Fruit fly (Drosophila melanogaster): Measurements from ENCODE around the gene CG5863.

The CG5863 gene

DNA sequence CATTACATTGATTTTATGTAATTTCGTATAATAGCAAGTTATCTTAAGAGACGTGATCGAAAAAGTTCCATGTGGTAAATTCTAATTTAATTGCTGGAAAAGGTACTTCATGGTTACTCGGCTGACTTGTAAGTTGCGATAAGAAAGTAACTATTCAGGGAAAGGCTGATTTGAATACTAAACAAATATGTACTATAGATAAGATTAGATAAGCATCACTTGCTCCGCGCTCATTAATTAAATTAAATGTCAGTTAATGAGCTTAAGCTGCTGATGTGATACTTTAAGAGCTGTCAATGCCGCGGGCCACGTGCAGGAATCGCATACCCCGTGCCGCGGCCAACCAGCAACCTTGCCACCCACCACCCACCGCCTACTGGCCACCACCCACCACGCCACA is 10.8 kb upstream of the CG5863 start:
- TF ChIP-seq CG17806 (tag; optimal IDR thresholded peaks at IDR 0.05), result no peak
- TF ChIP-seq Snoo (tag; optimal IDR thresholded peaks at IDR 0.05), result no peak
- no peak for TF ChIP-seq CG12605 (GFP tag; IDR thresholded peaks at IDR 0.05)
- TF ChIP-seq EcR (GFP tag; optimal IDR thresholded peaks at IDR 0.05), result no peak
- no peak for TF ChIP-seq CG8159 (tag; optimal IDR thresholded peaks at IDR 0.05)
- no peak for TF ChIP-seq CG34367 (tag; optimal IDR thresholded peaks at IDR 0.05)
- no peak for TF ChIP-seq rn (GFP tag; IDR thresholded peaks at IDR 0.05)
- TF ChIP-seq CG8301 (tag; optimal IDR thresholded peaks at IDR 0.05), result no peak
- no peak for TF ChIP-seq CG10348 (GFP tag; IDR thresholded peaks at IDR 0.05)
- TF ChIP-seq CG32121 (GFP tag; IDR thresholded peaks at IDR 0.05), result no peak
- TF ChIP-seq Ets98B (GFP tag; IDR thresholded peaks at IDR 0.05), result no peak
- no peak for TF ChIP-seq D1 (tag; optimal IDR thresholded peaks at IDR 0.05)
- no peak for TF ChIP-seq CG14655 (GFP tag; optimal IDR thresholded peaks at IDR 0.05)
- no peak for TF ChIP-seq Pif1A (GFP tag; optimal IDR thresholded peaks at IDR 0.05)

DNA sequence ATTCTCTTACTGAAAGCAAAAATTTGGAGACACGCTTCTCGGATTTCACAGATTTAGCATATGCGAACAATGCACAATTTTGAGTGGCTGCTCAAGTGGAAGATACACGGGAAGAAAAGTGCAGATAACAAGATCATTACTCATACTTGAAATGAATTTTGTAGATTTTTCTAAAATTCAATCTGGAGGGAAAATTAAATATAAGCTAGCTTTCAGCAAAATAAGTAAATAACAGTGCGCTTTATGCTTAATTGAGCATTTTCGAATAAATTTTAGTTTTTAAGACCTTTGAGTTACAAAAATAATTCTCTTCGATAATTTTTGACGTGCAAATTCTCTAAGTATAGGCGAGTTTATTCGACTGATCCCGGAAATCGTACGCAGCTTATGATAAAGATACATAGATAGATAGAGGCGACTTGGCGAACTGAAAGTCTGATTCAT is 10.2 kb upstream of the CG5863 start:
- TF ChIP-seq CG14655 (GFP tag; optimal IDR thresholded peaks at IDR 0.05), result peak; percentile 83
- TF ChIP-seq CG8301 (tag; optimal IDR thresholded peaks at IDR 0.05), result peak; percentile 84
- TF ChIP-seq CG13204 (GFP tag; optimal IDR thresholded peaks at IDR 0.05), result no peak
- peak; percentile 58 for TF ChIP-seq CG12605 (GFP tag; IDR thresholded peaks at IDR 0.05)
- TF ChIP-seq gl (tag; optimal IDR thresholded peaks at IDR 0.05), result peak; percentile 44
- TF ChIP-seq Pif1B (GFP tag; optimal IDR thresholded peaks at IDR 0.05), result peak; percentile 50
- TF ChIP-seq CG10348 (GFP tag; IDR thresholded peaks at IDR 0.05), result no peak
- peak; percentile 75 for TF ChIP-seq CG17806 (tag; optimal IDR thresholded peaks at IDR 0.05)
- TF ChIP-seq CG9948 (tag; optimal IDR thresholded peaks at IDR 0.05), result peak; percentile 69
- peak; percentile 48 for TF ChIP-seq CG15710 (tag; optimal IDR thresholded peaks at IDR 0.05)
- TF ChIP-seq EcR (GFP tag; optimal IDR thresholded peaks at IDR 0.05), result no peak
- TF ChIP-seq CG32121 (GFP tag; IDR thresholded peaks at IDR 0.05), result peak; percentile 59
- TF ChIP-seq Ets98B (GFP tag; IDR thresholded peaks at IDR 0.05), result peak; percentile 36; the same call in 1 of the 2 replicates
- TF ChIP-seq CG8159 (tag; optimal IDR thresholded peaks at IDR 0.05), result peak; percentile 78
- peak; percentile 27 for TF ChIP-seq CG34367 (tag; optimal IDR thresholded peaks at IDR 0.05)
- no peak for TF ChIP-seq Snoo (tag; optimal IDR thresholded peaks at IDR 0.05)
- TF ChIP-seq Pif1A (GFP tag; optimal IDR thresholded peaks at IDR 0.05), result peak; percentile 83
- peak; percentile 17 for TF ChIP-seq D1 (tag; optimal IDR thresholded peaks at IDR 0.05)
- TF ChIP-seq CG4496 (GFP tag; IDR thresholded peaks at IDR 0.05), result peak; percentile 66; the same call in 1 of the 3 replicates
- no peak for TF ChIP-seq rn (GFP tag; IDR thresholded peaks at IDR 0.05)
- TF ChIP-seq fd96Ca (GFP tag; IDR thresholded peaks at IDR 0.05), result no peak

DNA sequence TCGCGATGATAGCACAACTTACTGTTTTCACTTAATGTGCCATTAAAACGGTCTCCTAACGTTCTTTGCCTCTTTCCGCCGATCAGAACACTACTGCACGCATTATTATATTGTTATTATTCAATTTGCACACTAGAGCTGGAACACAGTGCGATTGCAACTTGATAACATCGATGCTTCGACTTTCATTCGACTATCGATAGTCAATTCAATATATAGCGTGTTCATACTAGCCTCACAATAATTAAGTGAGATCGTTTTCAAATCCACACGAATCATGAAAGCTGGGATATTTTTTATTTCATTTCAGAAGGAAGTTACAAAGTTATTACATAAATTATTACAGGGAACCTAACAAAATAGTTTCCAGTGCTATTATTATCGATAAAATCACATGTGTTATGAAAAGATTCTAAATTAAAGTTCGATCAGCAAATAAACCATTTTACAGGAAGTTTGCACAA is 9.6 kb upstream of the CG5863 start:
- no peak for TF ChIP-seq Pif1B (GFP tag; optimal IDR thresholded peaks at IDR 0.05)
- peak; percentile 8 for TF ChIP-seq D1 (tag; optimal IDR thresholded peaks at IDR 0.05)
- TF ChIP-seq CG13204 (GFP tag; optimal IDR thresholded peaks at IDR 0.05), result no peak
- TF ChIP-seq Ets98B (GFP tag; IDR thresholded peaks at IDR 0.05), result peak; percentile 37; the same call in 1 of the 2 replicates
- peak; percentile 57; the same call in 1 of the 3 replicates for TF ChIP-seq CG4496 (GFP tag; IDR thresholded peaks at IDR 0.05)
- TF ChIP-seq CG32121 (GFP tag; IDR thresholded peaks at IDR 0.05), result peak; percentile 31; the same call in 1 of the 2 replicates
- TF ChIP-seq Snoo (tag; optimal IDR thresholded peaks at IDR 0.05), result peak; percentile 7

DNA sequence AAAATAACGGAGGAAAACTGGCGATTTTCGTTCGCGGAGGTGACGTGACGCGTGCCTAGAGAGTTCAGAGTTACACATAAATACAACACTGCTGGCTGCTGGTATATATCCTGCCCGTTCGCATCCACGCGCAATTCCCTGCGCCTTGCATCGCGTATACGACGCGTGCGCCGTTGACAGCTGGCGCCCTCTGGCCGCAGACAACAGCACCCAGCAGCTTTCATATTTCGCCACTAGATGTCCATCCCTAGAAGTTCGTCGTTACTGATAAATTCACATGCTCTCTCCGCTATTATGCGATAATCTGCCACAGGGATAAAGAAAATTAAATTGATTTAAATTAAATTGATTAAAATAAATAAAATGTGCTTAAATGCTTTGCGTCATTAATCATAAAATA is 8.5 kb upstream of the CG5863 start, which contains the start of gene Sur-8:
TSS of gene Sur-8 (minus strand) at position 82 of the 400 bp plus-strand sequence.
- TF ChIP-seq CG9948 (tag; optimal IDR thresholded peaks at IDR 0.05), result no peak
- peak; percentile 42; the same call in 2 of the 3 replicates for TF ChIP-seq fd96Ca (GFP tag; IDR thresholded peaks at IDR 0.05)
- TF ChIP-seq Ets98B (GFP tag; IDR thresholded peaks at IDR 0.05), result peak; percentile 41
- TF ChIP-seq CG14655 (GFP tag; optimal IDR thresholded peaks at IDR 0.05), result peak; percentile 25
- TF ChIP-seq Pif1A (GFP tag; optimal IDR thresholded peaks at IDR 0.05), result peak; percentile 7
- no peak for TF ChIP-seq CG10348 (GFP tag; IDR thresholded peaks at IDR 0.05)
- no peak; the same call in 1 of the 2 replicates for TF ChIP-seq CG32121 (GFP tag; IDR thresholded peaks at IDR 0.05)
- no peak for TF ChIP-seq CG17806 (tag; optimal IDR thresholded peaks at IDR 0.05)
- no peak for TF ChIP-seq gl (tag; optimal IDR thresholded peaks at IDR 0.05)
- TF ChIP-seq D1 (tag; optimal IDR thresholded peaks at IDR 0.05), result no peak
- TF ChIP-seq CG15710 (tag; optimal IDR thresholded peaks at IDR 0.05), result no peak
- no peak for TF ChIP-seq CG8159 (tag; optimal IDR thresholded peaks at IDR 0.05)
- peak; percentile 40; the same call in 1 of the 2 replicates for TF ChIP-seq rn (GFP tag; IDR thresholded peaks at IDR 0.05)
- TF ChIP-seq CG4496 (GFP tag; IDR thresholded peaks at IDR 0.05), result peak; percentile 79

DNA sequence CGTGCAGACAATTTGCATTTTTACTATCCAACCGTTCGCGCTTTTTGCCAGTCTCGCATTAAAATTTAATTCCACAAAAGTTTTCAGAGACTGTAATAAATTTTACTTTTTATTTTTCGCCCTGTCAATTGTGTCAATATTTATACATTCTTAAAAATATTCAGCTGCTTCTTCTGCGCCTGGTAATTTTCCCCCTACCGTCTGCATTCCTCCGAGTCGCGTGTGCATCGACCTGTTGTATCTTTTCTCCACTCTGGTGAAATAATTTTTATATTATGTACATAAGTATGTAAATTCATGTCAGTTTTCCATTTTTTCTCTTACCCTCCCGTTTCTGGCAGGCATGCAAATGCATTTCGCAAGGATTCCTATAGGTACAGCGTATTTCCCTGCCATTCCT is 7.7 kb upstream of the CG5863 start, which contains the start of gene CG34279:
TSS of gene CG34279 (minus strand) at position 101 of the 400 bp plus-strand sequence.
- no peak for TF ChIP-seq Pif1A (GFP tag; optimal IDR thresholded peaks at IDR 0.05)
- TF ChIP-seq Pif1B (GFP tag; optimal IDR thresholded peaks at IDR 0.05), result no peak
- no peak for TF ChIP-seq CG9948 (tag; optimal IDR thresholded peaks at IDR 0.05)
- no peak for TF ChIP-seq CG10348 (GFP tag; IDR thresholded peaks at IDR 0.05)
- no peak for TF ChIP-seq CG4496 (GFP tag; IDR thresholded peaks at IDR 0.05)
- TF ChIP-seq CG14655 (GFP tag; optimal IDR thresholded peaks at IDR 0.05), result no peak
- TF ChIP-seq CG34367 (tag; optimal IDR thresholded peaks at IDR 0.05), result no peak

DNA sequence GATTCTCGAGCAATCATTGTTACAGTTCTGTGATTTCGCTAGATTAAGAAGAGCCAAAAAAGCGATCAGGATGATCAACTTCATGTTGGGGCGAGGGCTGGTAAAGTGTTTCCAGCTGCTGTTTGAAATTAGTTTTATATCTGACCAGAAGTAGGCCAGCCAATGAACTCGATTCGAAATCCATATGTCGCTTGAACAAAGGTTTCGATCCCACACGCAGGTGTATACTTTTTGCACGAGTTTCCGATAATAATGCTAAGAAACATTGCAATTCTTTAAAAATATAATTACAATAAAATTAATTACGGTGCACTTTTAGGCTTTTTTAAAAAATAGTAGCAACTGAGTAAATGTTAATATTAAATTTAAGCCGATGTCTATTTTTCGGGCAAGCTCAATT is 7.3 kb upstream of the CG5863 start, which contains the start of gene CG34280:
TSS of gene CG34280 (minus strand) at position 101 of the 400 bp plus-strand sequence.
- TF ChIP-seq fd96Ca (GFP tag; IDR thresholded peaks at IDR 0.05) (no peak), CG4496 (GFP tag; IDR thresholded peaks at IDR 0.05) (no peak), CG32121 (GFP tag; IDR thresholded peaks at IDR 0.05) (no peak), CG10348 (GFP tag; IDR thresholded peaks at IDR 0.05) (no peak), CG14655 (GFP tag; optimal IDR thresholded peaks at IDR 0.05) (no peak), EcR (GFP tag; optimal IDR thresholded peaks at IDR 0.05) (no peak), Snoo (tag; optimal IDR thresholded peaks at IDR 0.05) (no peak), gl (tag; optimal IDR thresholded peaks at IDR 0.05) (no peak), CG15710 (tag; optimal IDR thresholded peaks at IDR 0.05) (no peak), Pif1A (GFP tag; optimal IDR thresholded peaks at IDR 0.05) (no peak), CG8159 (tag; optimal IDR thresholded peaks at IDR 0.05) (no peak), D1 (tag; optimal IDR thresholded peaks at IDR 0.05) (no peak), CG17806 (tag; optimal IDR thresholded peaks at IDR 0.05) (no peak), CG9948 (tag; optimal IDR thresholded peaks at IDR 0.05) (no peak), rn (GFP tag; IDR thresholded peaks at IDR 0.05) (no peak), Pif1B (GFP tag; optimal IDR thresholded peaks at IDR 0.05) (no peak)

Measured in whole organism, pupa.